Fruit fly (Drosophila melanogaster) whole organism, pupa: ENCODE measurements around the gene Dus4.

Source experiments
- CG14655 ChIP-seq: fragments of 200-800 bp; sonication (Bioruptor generic); optimal IDR thresholded peaks from 3 replicates; lab custom pipeline; 2017; ENCODE audit warnings: mild to moderate bottlenecking, missing biosample characterization, missing genetic modification reagents, missing genetic modification characterization
- CG32121 ChIP-seq: fragments of 200-800 bp; sonication (Bioruptor generic); IDR thresholded peaks from 2 replicates; pipeline ENCODE4 v1.3.6; 2022; ENCODE audit warnings: missing biosample characterization, missing genetic modification characterization
- CG4496 ChIP-seq: fragments of 200-800 bp; sonication (Bioruptor generic); IDR thresholded peaks from 3 replicates; pipeline ENCODE4 v1.3.6; 2022; ENCODE audit warnings: missing biosample characterization, missing genetic modification characterization
- EcR ChIP-seq: fragments of 200-800 bp; sonication (Bioruptor generic); optimal IDR thresholded peaks from 3 replicates; lab custom pipeline; 2019; ENCODE audit warnings: missing biosample characterization, missing genetic modification characterization, mild to moderate bottlenecking, moderate library complexity, missing genetic modification reagents
- Pif1B ChIP-seq: fragments of 200-800 bp; sonication (Bioruptor generic); optimal IDR thresholded peaks from 3 replicates; lab custom pipeline; 2016; ENCODE audit warnings: missing biosample characterization, missing genetic modification characterization
- Snoo ChIP-seq: fragments of 200-800 bp; sonication (Bioruptor generic); optimal IDR thresholded peaks from 3 replicates; lab custom pipeline; 2017; ENCODE audit warnings: missing biosample characterization, mild to moderate bottlenecking, missing genetic modification characterization, inconsistent platforms
- gl ChIP-seq: fragments of 200-800 bp; sonication (Bioruptor generic); optimal IDR thresholded peaks from 2 replicates; lab custom pipeline; 2018; ENCODE audit warnings: missing biosample characterization, mild to moderate bottlenecking, missing genetic modification characterization
- rn ChIP-seq: fragments of 200-800 bp; sonication (Bioruptor generic); IDR thresholded peaks from 2 replicates; pipeline ENCODE4 v1.3.6; 2022; ENCODE audit warnings: missing biosample characterization, missing genetic modification characterization

- TF ChIP-seq EcR (GFP tag; lab: Kevin White, UChicago) (no peak), gl (tag; lab: Kevin White, UChicago) (no peak), Snoo (no peak), CG14655 (GFP tag; lab: Kevin White, UChicago) (no peak), CG4496 (GFP tag; lab: Robert Waterston, UW) (peak; percentile 38; the same call in 1 of the 3 replicates), rn (GFP tag; lab: Robert Waterston, UW) (no peak), CG32121 (GFP tag; lab: Robert Waterston, UW) (peak; percentile 69), Pif1B (no peak)
These were observed 4.2 kb upstream of the Dus4 start, which contains the start of gene Phlpp for dm6 chr2L:19058916-19059315.
